Worm (Caenorhabditis elegans) whole organism, late embryonic: Measurements from ENCODE around the gene K09C6.8.

Source experiments
- K02D7.2 ChIP-seq: sonication (generic microtip); optimal IDR thresholded peaks from 2 replicates; lab custom pipeline; 2017; ENCODE audit warnings: mild to moderate bottlenecking, missing genetic modification characterization, missing compliant biosample characterization
- ceh-22 ChIP-seq: sonication (generic microtip); optimal IDR thresholded peaks from 2 replicates; lab custom pipeline; 2017; ENCODE audit warnings: missing biosample characterization, missing genetic modification characterization
- fax-1 ChIP-seq: sonication (generic microtip); optimal IDR thresholded peaks from 2 replicates; lab custom pipeline; 2016; ENCODE audit warnings: missing genotype, missing genetic modification characterization, missing compliant biosample characterization
- mec-3 ChIP-seq: sonication (generic microtip); optimal IDR thresholded peaks from 2 replicates; lab custom pipeline; 2016; ENCODE audit warnings: borderline replicate concordance, missing genetic modification characterization, missing compliant biosample characterization
- npax-4 ChIP-seq: sonication (generic microtip); optimal IDR thresholded peaks from 2 replicates; lab custom pipeline; 2016; ENCODE audit warnings: missing genetic modification characterization, missing compliant biosample characterization
- pha-4 ChIP-seq: fragments of 150-350 bp; optimal IDR thresholded peaks from 2 replicates; lab custom pipeline; 2018; ENCODE audit warnings: missing biosample characterization, missing genetic modification reagents, missing genetic modification characterization
- unc-3 ChIP-seq, 2 experiments: fragments of 200-800 bp in 1 of 2; sonication (Bioruptor generic) in 1 of 2; sonication (generic microtip) in 1 of 2; conservative IDR thresholded peaks in 1 of 2; optimal IDR thresholded peaks in 1 of 2; 2 replicates each; pipeline versions ENCODE4 v1.3.6 to Lab custom; 2016 to 2022; ENCODE audit warnings: missing compliant biosample characterization in 2 of 2, missing genetic modification characterization in 2 of 2, missing genetic modification reagents in 1 of 2
- unc-55 ChIP-seq: sonication (generic microtip); optimal IDR thresholded peaks from 2 replicates; lab custom pipeline; 2017; ENCODE audit warnings: missing biosample characterization, missing genetic modification reagents, missing genetic modification characterization

DNA sequence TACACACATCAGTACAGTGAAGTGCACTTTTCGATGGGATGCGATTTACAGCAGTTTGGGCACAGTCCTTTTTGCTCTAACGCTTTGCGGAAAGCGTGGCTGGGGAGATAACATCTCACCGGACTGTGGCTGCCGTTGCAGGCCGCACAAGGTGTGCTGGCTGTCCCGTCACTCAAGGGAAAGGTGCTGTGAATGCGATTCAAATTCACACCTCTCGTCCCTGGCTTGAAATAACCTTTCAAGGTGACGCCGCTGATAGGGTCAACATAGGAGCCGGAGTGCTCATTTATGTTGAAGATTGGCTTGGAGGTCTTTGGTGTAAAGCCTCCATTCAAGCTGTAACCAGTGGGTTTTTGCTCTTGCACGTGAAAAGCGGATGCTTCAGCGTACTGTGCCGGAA is 48.9 kb downstream of the K09C6.8 start:
- TF ChIP-seq fax-1 (no peak), unc-55 (no peak), pha-4 (tag; lab: Kevin White, UChicago) (no peak), mec-3 (tag; lab: Kevin White, UChicago) (no peak), K02D7.2 (tag; lab: Kevin White, UChicago) (no peak), ceh-22 (no peak), npax-4 (tag; lab: Kevin White, UChicago) (no peak), unc-3 (GFP tag; conservative IDR thresholded peaks at IDR 0.05; lab: Robert Waterston, UW) (no peak), unc-3 (tag; optimal IDR thresholded peaks at IDR 0.05; lab: Kevin White, UChicago) (no peak)
